Worm (Caenorhabditis elegans) whole organism, early embryonic: ENCODE results near the gene vap-1.

Experiments
- F13C5.2 ChIP-seq: sonication (generic microtip); optimal IDR thresholded peaks from 2 replicates; lab custom pipeline; 2017; ENCODE audit warnings: mild to moderate bottlenecking, missing genetic modification characterization, inconsistent platforms, missing compliant biosample characterization
- aly-1 ChIP-seq: sonication (generic microtip); optimal IDR thresholded peaks from 2 replicates; lab custom pipeline; 2016; ENCODE audit warnings: missing genetic modification characterization, missing compliant biosample characterization
- ama-1 ChIP-seq: fragments of 150-350 bp; optimal IDR thresholded peaks from 2 replicates; lab custom pipeline; 2014
- ceh-13 ChIP-seq: fragments of 200-800 bp; sonication (Bioruptor generic); optimal IDR thresholded peaks from 2 replicates; lab custom pipeline; 2018; ENCODE audit warnings: mild to moderate bottlenecking, missing genetic modification characterization, missing compliant biosample characterization
- ceh-36 ChIP-seq: sonication (generic microtip); optimal IDR thresholded peaks from 2 replicates; lab custom pipeline; 2016; ENCODE audit warnings: missing genetic modification characterization, inconsistent platforms, missing compliant biosample characterization
- ets-7 ChIP-seq: sonication (generic microtip); optimal IDR thresholded peaks from 2 replicates; lab custom pipeline; 2016; ENCODE audit warnings: missing genotype, missing genetic modification characterization, missing compliant biosample characterization
- flt-1 ChIP-seq: fragments of 200-800 bp; sonication (Bioruptor generic); IDR thresholded peaks from 2 replicates; pipeline ENCODE4 v1.3.6; 2022; ENCODE audit warnings: missing genetic modification characterization, missing compliant biosample characterization
- hmbx-1 ChIP-seq: sonication (generic microtip); optimal IDR thresholded peaks from 2 replicates; lab custom pipeline; 2016; ENCODE audit warnings: mild to moderate bottlenecking, missing genetic modification characterization, missing compliant biosample characterization
- hmg-4 ChIP-seq: fragments of 200-800 bp; sonication (Bioruptor generic); optimal IDR thresholded peaks from 2 replicates; lab custom pipeline; 2018; ENCODE audit warnings: mild to moderate bottlenecking, missing genetic modification characterization, missing compliant biosample characterization
- scrt-1 ChIP-seq: fragments of 200-800 bp; sonication (Bioruptor generic); IDR thresholded peaks from 2 replicates; pipeline ENCODE4 v1.3.6; 2022; ENCODE audit warnings: missing genetic modification characterization, missing compliant biosample characterization
- sea-1 ChIP-seq: fragments of 200-800 bp; sonication (Bioruptor generic); conservative IDR thresholded peaks from 2 replicates; pipeline ENCODE4 v1.3.6; 2022; ENCODE audit warnings: missing genetic modification characterization, missing compliant biosample characterization
- tbx-11 ChIP-seq: fragments of 200-800 bp; sonication (Bioruptor generic); IDR thresholded peaks from 2 replicates; pipeline ENCODE4 v1.3.6; 2022; ENCODE audit warnings: missing genetic modification characterization, missing compliant biosample characterization
- tra-4 ChIP-seq: sonication (generic microtip); optimal IDR thresholded peaks from 2 replicates; lab custom pipeline; 2017; ENCODE audit warnings: missing genetic modification characterization, missing compliant biosample characterization

- TF ChIP-seq ama-1 (lab: Kevin White, UChicago): no peak
- no peak for TF ChIP-seq ceh-13 (GFP tag; lab: Kevin White, UChicago)
- no peak for TF ChIP-seq ets-7 (tag; lab: Kevin White, UChicago)
- no peak for TF ChIP-seq hmbx-1 (tag; lab: Kevin White, UChicago)
- no peak for TF ChIP-seq tra-4
- no peak for TF ChIP-seq aly-1 (tag; lab: Kevin White, UChicago)
- no peak for TF ChIP-seq flt-1 (GFP tag; lab: Robert Waterston, UW)
- TF ChIP-seq hmg-4 (GFP tag; lab: Kevin White, UChicago): no peak
- TF ChIP-seq ceh-36 (tag; lab: Kevin White, UChicago): no peak
- TF ChIP-seq F13C5.2 (tag; lab: Kevin White, UChicago): no peak
- no peak for TF ChIP-seq sea-1 (GFP tag; lab: Robert Waterston, UW)
- TF ChIP-seq scrt-1 (GFP tag; lab: Robert Waterston, UW): no peak
- no peak for TF ChIP-seq tbx-11 (GFP tag; lab: Robert Waterston, UW)
These were observed 17.5 kb upstream of the vap-1 start, which contains the start of gene crb-1 for ce11 chrX:17413868-17414267.
